Worm (Caenorhabditis elegans) whole organism, young adult: ENCODE measurements around the gene ZC262.4.

Experiments
- B0019.2 ChIP-seq: fragments of 200-800 bp; sonication (Bioruptor generic); conservative IDR thresholded peaks from 2 replicates; pipeline ENCODE4 v1.3.6; 2022; ENCODE audit warnings: missing genetic modification reagents, missing genetic modification characterization, missing compliant biosample characterization
- D2030.7 ChIP-seq: fragments of 200-800 bp; sonication (Bioruptor generic); IDR thresholded peaks from 2 replicates; pipeline ENCODE4 v1.3.6; 2022; ENCODE audit warnings: missing genetic modification reagents, missing genetic modification characterization, missing compliant biosample characterization
- F23B12.7 ChIP-seq: sonication (generic microtip); optimal IDR thresholded peaks from 2 replicates; lab custom pipeline; 2017; ENCODE audit warnings: missing genetic modification characterization, mild to moderate bottlenecking, missing compliant biosample characterization, antibody characterized with exemption, moderate library complexity; ENCODE audit not compliant: insufficient read depth
- F33H1.4 ChIP-seq: fragments of 200-800 bp; sonication (Bioruptor generic); IDR thresholded peaks from 2 replicates; pipeline ENCODE4 v1.3.6; 2022; ENCODE audit warnings: missing genetic modification reagents, missing genetic modification characterization, missing compliant biosample characterization
- F37B4.10 ChIP-seq: fragments of 200-800 bp; sonication (Bioruptor generic); IDR thresholded peaks from 2 replicates; pipeline ENCODE4 v1.3.6; 2022; ENCODE audit warnings: missing genetic modification characterization, missing compliant biosample characterization
- F49E8.2 ChIP-seq: sonication (generic microtip); optimal IDR thresholded peaks from 3 replicates; lab custom pipeline; 2017; ENCODE audit warnings: missing genetic modification characterization, mild to moderate bottlenecking, missing compliant biosample characterization, antibody characterized with exemption, moderate library complexity; ENCODE audit not compliant: insufficient read depth
- F52B5.7 ChIP-seq: sonication (generic microtip); optimal IDR thresholded peaks from 2 replicates; lab custom pipeline; 2016; ENCODE audit warnings: mild to moderate bottlenecking, missing genetic modification characterization, missing compliant biosample characterization
- T26A5.8 ChIP-seq: sonication (generic microtip); optimal IDR thresholded peaks from 2 replicates; lab custom pipeline; 2016; ENCODE audit warnings: missing genetic modification characterization, missing compliant biosample characterization
- Y56A3A.18 ChIP-seq: fragments of 200-800 bp; sonication (Bioruptor generic); IDR thresholded peaks from 2 replicates; pipeline ENCODE4 v1.3.6; 2022; ENCODE audit warnings: missing genetic modification reagents, missing genetic modification characterization, missing compliant biosample characterization
- Y79H2A.3 ChIP-seq: fragments of 200-800 bp; sonication (Bioruptor generic); conservative IDR thresholded peaks from 2 replicates; pipeline ENCODE4 v1.3.6; 2022; ENCODE audit warnings: missing genetic modification reagents, missing genetic modification characterization, missing compliant biosample characterization
- akir-1 ChIP-seq: fragments of 200-800 bp; sonication (Bioruptor generic); optimal IDR thresholded peaks from 2 replicates; lab custom pipeline; 2018; ENCODE audit warnings: mild to moderate bottlenecking, missing genetic modification characterization, moderate library complexity, missing compliant biosample characterization
- ccch-3 ChIP-seq: fragments of 200-800 bp; sonication (Bioruptor generic); optimal IDR thresholded peaks from 2 replicates; lab custom pipeline; 2018; ENCODE audit warnings: mild to moderate bottlenecking, missing genetic modification characterization, missing compliant biosample characterization
- ceh-100 ChIP-seq: fragments of 200-800 bp; sonication (Bioruptor generic); IDR thresholded peaks from 2 replicates; pipeline ENCODE4 v1.3.6; 2022; ENCODE audit warnings: missing genetic modification reagents, missing genetic modification characterization, missing compliant biosample characterization
- ceh-27 ChIP-seq: fragments of 200-800 bp; sonication (Bioruptor generic); optimal IDR thresholded peaks from 2 replicates; lab custom pipeline; 2018; ENCODE audit warnings: mild to moderate bottlenecking, missing genetic modification characterization, moderate library complexity, missing compliant biosample characterization
- ceh-58 ChIP-seq: fragments of 200-800 bp; sonication (Bioruptor generic); IDR thresholded peaks from 2 replicates; pipeline ENCODE4 v1.3.6; 2022; ENCODE audit warnings: missing genetic modification characterization, missing compliant biosample characterization
- ceh-91 ChIP-seq: fragments of 200-800 bp; sonication (Bioruptor generic); IDR thresholded peaks from 2 replicates; pipeline ENCODE4 v1.3.6; 2022; ENCODE audit warnings: missing genetic modification reagents, missing genetic modification characterization, missing compliant biosample characterization
- dox-1 ChIP-seq: fragments of 200-800 bp; sonication (Bioruptor generic); IDR thresholded peaks from 2 replicates; pipeline ENCODE4 v1.3.6; 2022; ENCODE audit warnings: missing genetic modification reagents, missing genetic modification characterization, missing compliant biosample characterization
- dpl-1 ChIP-seq: fragments of 150-350 bp; optimal IDR thresholded peaks from 2 replicates; lab custom pipeline; 2014; ENCODE audit warnings: missing biosample characterization, missing genetic modification reagents, missing genetic modification characterization
- efl-1 ChIP-seq: fragments of 150-350 bp; optimal IDR thresholded peaks from 2 replicates; lab custom pipeline; 2014; ENCODE audit warnings: missing biosample characterization, missing genetic modification reagents, missing genetic modification characterization
- egl-18 ChIP-seq: fragments of 200-800 bp; sonication (Bioruptor generic); IDR thresholded peaks from 2 replicates; pipeline ENCODE4 v1.3.6; 2022; ENCODE audit warnings: missing genetic modification reagents, missing genetic modification characterization, missing compliant biosample characterization
- egl-44 ChIP-seq: fragments of 200-800 bp; sonication (Bioruptor generic); IDR thresholded peaks from 2 replicates; pipeline ENCODE4 v1.3.6; 2022; ENCODE audit warnings: missing genetic modification reagents, missing genetic modification characterization, missing compliant biosample characterization
- egrh-3 ChIP-seq: fragments of 200-800 bp; sonication (Bioruptor generic); IDR thresholded peaks from 2 replicates; pipeline ENCODE4 v1.3.6; 2022; ENCODE audit warnings: missing genetic modification reagents, missing genetic modification characterization, missing compliant biosample characterization
- ekl-4 ChIP-seq: fragments of 200-800 bp; sonication (Bioruptor generic); IDR thresholded peaks from 2 replicates; pipeline ENCODE4 v1.3.6; 2022; ENCODE audit warnings: missing genetic modification reagents, missing genetic modification characterization, missing compliant biosample characterization
- gei-17 ChIP-seq: fragments of 200-800 bp; sonication (Bioruptor generic); optimal IDR thresholded peaks from 2 replicates; lab custom pipeline; 2018; ENCODE audit warnings: mild to moderate bottlenecking, missing genetic modification characterization, missing compliant biosample characterization
- hmg-1.2 ChIP-seq: fragments of 200-800 bp; sonication (Bioruptor generic); IDR thresholded peaks from 2 replicates; pipeline ENCODE4 v1.3.6; 2022; ENCODE audit warnings: missing genetic modification reagents, missing genetic modification characterization, missing compliant biosample characterization
- hrde-1 ChIP-seq: sonication (generic microtip); optimal IDR thresholded peaks from 2 replicates; lab custom pipeline; 2016; ENCODE audit warnings: missing genetic modification characterization, mild to moderate bottlenecking, missing compliant biosample characterization, moderate library complexity, missing genotype, missing genetic modification reagents, borderline replicate concordance
- hsf-1 ChIP-seq: fragments of 200-800 bp; sonication (Bioruptor generic); IDR thresholded peaks from 2 replicates; pipeline ENCODE4 v1.3.6; 2022; ENCODE audit warnings: missing genetic modification reagents, missing genetic modification characterization, missing compliant biosample characterization
- lir-1 ChIP-seq: fragments of 200-800 bp; sonication (Bioruptor generic); conservative IDR thresholded peaks from 2 replicates; pipeline ENCODE4 v1.3.6; 2022; ENCODE audit warnings: missing genetic modification reagents, missing genetic modification characterization, missing compliant biosample characterization
- lsl-1 ChIP-seq: fragments of 200-800 bp; sonication (Bioruptor generic); optimal IDR thresholded peaks from 2 replicates; lab custom pipeline; 2018; ENCODE audit warnings: mild to moderate bottlenecking, missing genetic modification characterization, moderate library complexity, missing compliant biosample characterization
- madf-6 ChIP-seq: fragments of 200-800 bp; sonication (Bioruptor generic); IDR thresholded peaks from 2 replicates; pipeline ENCODE4 v1.3.6; 2022; ENCODE audit warnings: missing genetic modification reagents, missing genetic modification characterization, missing compliant biosample characterization
- madf-8 ChIP-seq: fragments of 200-800 bp; sonication (Bioruptor generic); conservative IDR thresholded peaks from 2 replicates; pipeline ENCODE4 v1.3.6; 2022; ENCODE audit warnings: missing genetic modification reagents, missing genetic modification characterization, missing compliant biosample characterization
- nfya-1 ChIP-seq: sonication (generic microtip); optimal IDR thresholded peaks from 2 replicates; lab custom pipeline; 2017; ENCODE audit warnings: antibody characterized with exemption, missing compliant biosample characterization, missing genetic modification characterization, borderline replicate concordance; ENCODE audit not compliant: insufficient read depth
- nhr-120 ChIP-seq: fragments of 200-800 bp; sonication (Bioruptor generic); IDR thresholded peaks from 2 replicates; pipeline ENCODE4 v1.3.6; 2022; ENCODE audit warnings: missing genetic modification characterization, missing compliant biosample characterization
- nhr-27 ChIP-seq: fragments of 200-800 bp; sonication (Bioruptor generic); optimal IDR thresholded peaks from 2 replicates; lab custom pipeline; 2018; ENCODE audit warnings: mild to moderate bottlenecking, missing genetic modification characterization, moderate library complexity, missing compliant biosample characterization
- pbrm-1 ChIP-seq: fragments of 200-800 bp; sonication (Bioruptor generic); IDR thresholded peaks from 2 replicates; pipeline ENCODE4 v1.3.6; 2022; ENCODE audit warnings: missing genetic modification reagents, missing genetic modification characterization, missing compliant biosample characterization
- rcor-1 ChIP-seq: fragments of 200-800 bp; sonication (Bioruptor generic); IDR thresholded peaks from 2 replicates; pipeline ENCODE4 v1.3.6; 2022; ENCODE audit warnings: missing genetic modification reagents, missing genetic modification characterization, missing compliant biosample characterization
- snpc-3.4 ChIP-seq: sonication (generic microtip); optimal IDR thresholded peaks from 2 replicates; lab custom pipeline; 2017; ENCODE audit warnings: missing genetic modification characterization, mild to moderate bottlenecking, missing compliant biosample characterization, antibody characterized with exemption, moderate library complexity, missing genotype, missing genetic modification reagents
- snpc-4 ChIP-seq, 5 experiments: fragments of 150-350 bp in 1 of 5; sonication (generic microtip) in 4 of 5; optimal IDR thresholded peaks; 2 replicates each; lab custom pipeline; 2014 to 2018; ENCODE audit warnings: missing genetic modification characterization in 5 of 5, missing biosample characterization in 3 of 5, antibody characterized with exemption in 2 of 5, mild to moderate bottlenecking in 2 of 5, missing compliant biosample characterization in 2 of 5, missing genotype in 2 of 5, moderate library complexity in 2 of 5, missing genetic modification reagents in 1 of 5
- tbp1 ChIP-seq: fragments of 200-800 bp; sonication (Bioruptor generic); optimal IDR thresholded peaks from 2 replicates; lab custom pipeline; 2018; ENCODE audit warnings: mild to moderate bottlenecking, missing genetic modification characterization, missing compliant biosample characterization
- zim-3 ChIP-seq: sonication (generic microtip); optimal IDR thresholded peaks from 2 replicates; lab custom pipeline; 2017; ENCODE audit warnings: mild to moderate bottlenecking, missing genetic modification characterization, moderate library complexity, missing compliant biosample characterization
- ztf-25 ChIP-seq: fragments of 200-800 bp; sonication (Bioruptor generic); IDR thresholded peaks from 2 replicates; pipeline ENCODE4 v1.3.6; 2022; ENCODE audit warnings: missing genetic modification reagents, missing genetic modification characterization, missing compliant biosample characterization
- ztf-26 ChIP-seq: sonication (generic microtip); optimal IDR thresholded peaks from 2 replicates; lab custom pipeline; 2017; ENCODE audit warnings: missing genetic modification characterization, missing compliant biosample characterization

The ZC262.4 gene

DNA sequence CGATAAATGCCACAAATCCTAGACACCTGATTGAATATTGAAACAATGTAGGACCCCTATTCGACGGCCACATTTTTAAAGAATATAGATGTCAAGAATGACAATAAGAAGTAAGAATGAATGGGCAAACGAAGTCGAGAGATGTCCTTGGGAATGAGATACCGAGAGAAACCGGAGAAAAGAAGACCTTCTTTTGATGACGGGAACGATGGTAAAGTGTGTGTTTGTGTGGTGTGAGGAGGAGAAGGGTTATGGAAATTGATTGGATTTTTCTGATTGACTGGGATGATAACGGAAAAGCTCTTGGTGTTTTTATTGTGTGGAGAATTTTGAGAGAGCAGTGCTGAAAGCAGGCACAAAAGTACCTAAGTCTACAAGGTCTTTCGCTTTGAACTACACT lies 34.3 kb upstream of the ZC262.4 start, which contains the start of gene R05D3.9:
Gene R05D3.9, minus strand, starts transcription at position 101 of the 400 bp plus-strand sequence.
- TF ChIP-seq nfya-1 (tag; lab: Kevin White, UChicago) (no peak), nhr-27 (no peak), egl-44 (GFP tag; lab: Robert Waterston, UW) (no peak), akir-1 (no peak), ceh-100 (GFP tag; lab: Robert Waterston, UW) (no peak), Y79H2A.3 (no peak), snpc-3.4 (tag; lab: Kevin White, UChicago) (no peak), zim-3 (no peak), egl-18 (no peak), gei-17 (GFP tag; lab: Kevin White, UChicago) (no peak), Y56A3A.18 (no peak), ccch-3 (no peak), hrde-1 (tag; lab: Kevin White, UChicago) (no peak)

DNA sequence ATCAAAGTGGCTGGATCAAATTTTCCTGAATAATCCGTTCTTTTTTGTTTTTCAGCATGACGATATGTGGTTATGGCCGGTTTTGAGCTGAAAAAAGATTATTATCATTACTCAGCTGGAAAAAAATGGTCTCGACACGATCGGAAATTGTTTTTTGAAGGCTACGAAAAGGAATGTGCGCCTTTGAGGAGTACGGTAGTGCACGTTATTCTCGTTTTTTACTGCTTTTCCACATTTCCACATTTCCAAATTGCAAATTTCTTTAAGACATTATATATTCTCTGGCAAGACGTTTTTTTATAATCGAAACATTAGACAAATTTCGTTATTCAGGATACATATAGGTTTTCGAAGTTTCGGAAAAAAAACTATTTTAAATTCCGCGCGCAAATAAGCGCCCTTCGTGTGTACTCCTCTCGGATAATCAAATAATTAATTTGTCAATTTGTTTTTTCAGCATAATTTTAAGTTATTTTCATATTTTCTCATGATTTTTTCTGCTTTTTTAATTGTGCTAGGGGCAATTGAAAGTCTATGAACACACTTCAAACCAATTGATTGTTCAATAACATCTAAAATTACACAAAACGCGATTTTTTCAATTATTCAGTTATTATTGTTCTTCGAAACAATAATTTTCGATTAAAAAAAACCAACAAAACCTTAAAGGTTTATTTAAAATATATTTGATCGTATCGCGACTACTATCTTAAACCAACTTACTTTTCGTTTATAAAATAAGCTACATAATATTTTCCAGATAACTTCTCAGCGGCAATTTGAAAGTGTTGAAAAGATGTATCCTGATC lies 29.1 kb upstream of the ZC262.4 start, which contains the start of gene R05D3.3:
Gene R05D3.3, plus strand, starts transcription at position 759 of the 809 bp plus-strand sequence.
- no peak for TF ChIP-seq ccch-3
- TF ChIP-seq lsl-1 (GFP tag; lab: Kevin White, UChicago): peak; percentile 74
- no peak for TF ChIP-seq B0019.2
- TF ChIP-seq egl-44 (GFP tag; lab: Robert Waterston, UW): no peak
- peak; percentile 55; the same call in 1 of the 2 replicates for TF ChIP-seq F33H1.4
- peak; percentile 84 for TF ChIP-seq ceh-91 (GFP tag; lab: Robert Waterston, UW)
- peak; percentile 1 for TF ChIP-seq efl-1 (GFP tag; lab: Kevin White, UChicago)
- peak; percentile 44 for TF ChIP-seq madf-6 (GFP tag; lab: Robert Waterston, UW)

DNA sequence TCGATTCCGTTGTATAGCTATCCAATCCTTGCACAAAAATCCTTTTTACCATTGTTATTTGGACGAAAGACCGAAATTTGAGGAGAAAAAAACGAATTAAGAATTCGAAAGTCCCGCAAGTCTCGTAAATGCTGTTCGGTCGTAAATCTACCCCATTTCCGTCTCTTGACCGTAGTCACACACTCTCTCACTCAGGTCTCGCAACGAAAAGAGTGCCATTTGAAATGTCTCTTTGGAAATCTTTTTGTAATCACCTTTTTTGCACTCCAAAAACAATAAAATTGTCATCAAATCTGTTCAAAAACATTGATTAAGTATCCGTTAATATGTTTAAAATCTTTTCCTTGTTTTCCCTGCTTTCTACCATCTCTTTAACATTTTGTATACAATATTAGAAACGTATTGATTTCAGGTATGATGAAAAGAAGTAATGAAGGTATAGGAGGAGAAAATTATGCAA lies 23.9 kb upstream of the ZC262.4 start, which contains the start of the genes R05D3.8 and rfp-1:
Gene R05D3.8, minus strand, starts transcription at position 115 of the 460 bp plus-strand sequence.
Gene rfp-1, plus strand, starts transcription at position 410 of the 460 bp plus-strand sequence.
- peak; percentile 52 for TF ChIP-seq madf-8
- peak; percentile 55 for TF ChIP-seq rcor-1
- TF ChIP-seq Y79H2A.3: 0 out of 2 replicates have a peak, but pooled peaks have one; percentile 50
- peak; percentile 49; the same call in 1 of the 2 replicates for TF ChIP-seq ekl-4 (GFP tag; lab: Robert Waterston, UW)
- TF ChIP-seq zim-3: no peak
- TF ChIP-seq ztf-25: no peak
- TF ChIP-seq tbp1: peak; percentile 52
- no peak for TF ChIP-seq ztf-26 (tag; lab: Kevin White, UChicago)
- TF ChIP-seq F49E8.2 (tag; lab: Kevin White, UChicago): peak; percentile 29
- 0 out of 2 replicates have a peak, but pooled peaks have one; percentile 34 for TF ChIP-seq pbrm-1 (GFP tag; lab: Robert Waterston, UW)
- peak; percentile 61; the same call in 1 of the 2 replicates for TF ChIP-seq D2030.7 (GFP tag; lab: Robert Waterston, UW)
- peak; percentile 84 for TF ChIP-seq F23B12.7 (tag; lab: Kevin White, UChicago)
- no peak; the same call in 1 of the 2 replicates for TF ChIP-seq lir-1 (GFP tag; lab: Robert Waterston, UW)
- TF ChIP-seq hsf-1: peak; percentile 79
- no peak for TF ChIP-seq F52B5.7 (tag; lab: Kevin White, UChicago)
- TF ChIP-seq hmg-1.2 (GFP tag; lab: Robert Waterston, UW): peak; percentile 53; the same call in 1 of the 2 replicates
- no peak for TF ChIP-seq snpc-4 (GFP tag; optimal IDR thresholded peaks at IDR 0.05; lab: Kevin White, UChicago)
- peak in 1 of 4 experiments; percentile 63 for TF ChIP-seq snpc-4 (tag; optimal IDR thresholded peaks at IDR 0.05; lab: Kevin White, UChicago)
- peak; percentile 28 for TF ChIP-seq dpl-1 (GFP tag; lab: Kevin White, UChicago)
- no peak for TF ChIP-seq T26A5.8
- TF ChIP-seq ceh-58 (GFP tag; lab: Robert Waterston, UW): no peak
- peak; percentile 77 for TF ChIP-seq ceh-27 (GFP tag; lab: Kevin White, UChicago)
- 0 out of 2 replicates have a peak, but pooled peaks have one; percentile 61 for TF ChIP-seq F37B4.10 (GFP tag; lab: Robert Waterston, UW)
- peak; percentile 79 for TF ChIP-seq dox-1 (GFP tag; lab: Robert Waterston, UW)
- TF ChIP-seq egrh-3: no peak
- TF ChIP-seq lsl-1 (GFP tag; lab: Kevin White, UChicago): peak; percentile 94
- TF ChIP-seq nhr-120 (GFP tag; lab: Robert Waterston, UW): no peak
